Worm (Caenorhabditis elegans) whole organism, L1 larva: ENCODE results near the gene F11D11.6.

Experiments used
- aly-2 ChIP-seq: fragments of 150-350 bp; optimal IDR thresholded peaks from 2 replicates; lab custom pipeline; 2014; ENCODE audit warnings: missing biosample characterization, missing genetic modification characterization
- irx-1 ChIP-seq: sonication (generic microtip); optimal IDR thresholded peaks from 2 replicates; lab custom pipeline; 2016; ENCODE audit warnings: missing genetic modification characterization, missing compliant biosample characterization
- lin-35 ChIP-seq, 2 experiments: fragments of 150-350 bp; optimal IDR thresholded peaks; 2 replicates each; lab custom pipeline; 2014; ENCODE audit warnings: missing biosample characterization in 2 of 2, missing genetic modification characterization in 2 of 2, missing genetic modification reagents in 2 of 2
- lin-39 ChIP-seq: fragments of 150-350 bp; optimal IDR thresholded peaks from 2 replicates; lab custom pipeline; 2014; ENCODE audit warnings: missing biosample characterization, missing genetic modification reagents, missing genetic modification characterization
- nhr-12 ChIP-seq: sonication (generic microtip); optimal IDR thresholded peaks from 2 replicates; lab custom pipeline; 2017; ENCODE audit warnings: missing biosample characterization, missing genetic modification characterization
- unc-62 ChIP-seq: fragments of 150-350 bp; optimal IDR thresholded peaks from 2 replicates; lab custom pipeline; 2014; ENCODE audit warnings: missing biosample characterization, missing genetic modification reagents, missing genetic modification characterization

ce11 chrV:18737646-18738045 lies 15.3 kb downstream of the F11D11.6 start:
- TF ChIP-seq lin-39 (tag; lab: Kevin White, UChicago) (no peak), aly-2 (tag; lab: Kevin White, UChicago) (no peak), unc-62 (GFP tag; lab: Kevin White, UChicago) (no peak), irx-1 (no peak), nhr-12 (no peak), lin-35 (GFP tag; optimal IDR thresholded peaks at IDR 0.05; lab: Kevin White, UChicago) (no peak)
